Worm (Caenorhabditis elegans) whole organism, late embryonic: Measurements from ENCODE around the gene H41C03.2.

Experiments
- T23F11.4 ChIP-seq: fragments of 200-800 bp; sonication (Bioruptor generic); optimal IDR thresholded peaks from 2 replicates; lab custom pipeline; 2018; ENCODE audit warnings: mild to moderate bottlenecking, missing genetic modification characterization, missing compliant biosample characterization
- ama-1 ChIP-seq: fragments of 150-350 bp; optimal IDR thresholded peaks from 2 replicates; lab custom pipeline; 2014
- ceh-14 ChIP-seq: sonication (generic microtip); optimal IDR thresholded peaks from 2 replicates; lab custom pipeline; 2016; ENCODE audit warnings: missing genotype, missing genetic modification characterization, missing compliant biosample characterization
- ceh-18 ChIP-seq: sonication (generic microtip); optimal IDR thresholded peaks from 2 replicates; lab custom pipeline; 2016; ENCODE audit warnings: missing genetic modification characterization, missing compliant biosample characterization
- ets-4 ChIP-seq: sonication (generic microtip); optimal IDR thresholded peaks from 2 replicates; lab custom pipeline; 2016; ENCODE audit warnings: missing genetic modification characterization, missing compliant biosample characterization
- fkh-10 ChIP-seq: fragments of 150-350 bp; optimal IDR thresholded peaks from 2 replicates; lab custom pipeline; 2014; ENCODE audit warnings: missing biosample characterization, missing genetic modification reagents, missing genetic modification characterization
- hlh-15 ChIP-seq: sonication (generic microtip); optimal IDR thresholded peaks from 2 replicates; lab custom pipeline; 2016; ENCODE audit warnings: missing genetic modification characterization, missing compliant biosample characterization
- hlh-30 ChIP-seq: sonication (generic microtip); optimal IDR thresholded peaks from 2 replicates; lab custom pipeline; 2017; ENCODE audit warnings: antibody characterized with exemption, missing genetic modification characterization, missing compliant biosample characterization; ENCODE audit not compliant: insufficient read depth
- pag-3 ChIP-seq: sonication (generic microtip); optimal IDR thresholded peaks from 2 replicates; lab custom pipeline; 2016; ENCODE audit warnings: missing compliant biosample characterization, missing genetic modification characterization, borderline replicate concordance
- pqm-1 ChIP-seq: sonication (generic microtip); optimal IDR thresholded peaks from 2 replicates; lab custom pipeline; 2016; ENCODE audit warnings: missing genetic modification characterization, missing compliant biosample characterization
- ref-2 ChIP-seq: sonication (generic microtip); optimal IDR thresholded peaks from 2 replicates; lab custom pipeline; 2016; ENCODE audit warnings: missing genetic modification characterization, missing compliant biosample characterization
- sox-4 ChIP-seq: sonication (generic microtip); optimal IDR thresholded peaks from 2 replicates; lab custom pipeline; 2017; ENCODE audit warnings: mild to moderate bottlenecking, missing genetic modification characterization, inconsistent platforms, missing compliant biosample characterization
- syd-9 ChIP-seq: sonication (generic microtip); optimal IDR thresholded peaks from 2 replicates; lab custom pipeline; 2016; ENCODE audit warnings: mild to moderate bottlenecking, missing genetic modification characterization, moderate library complexity, missing compliant biosample characterization
- tbx-7 ChIP-seq: sonication (generic microtip); optimal IDR thresholded peaks from 2 replicates; lab custom pipeline; 2016; ENCODE audit warnings: missing genotype, missing genetic modification characterization, missing compliant biosample characterization

DNA sequence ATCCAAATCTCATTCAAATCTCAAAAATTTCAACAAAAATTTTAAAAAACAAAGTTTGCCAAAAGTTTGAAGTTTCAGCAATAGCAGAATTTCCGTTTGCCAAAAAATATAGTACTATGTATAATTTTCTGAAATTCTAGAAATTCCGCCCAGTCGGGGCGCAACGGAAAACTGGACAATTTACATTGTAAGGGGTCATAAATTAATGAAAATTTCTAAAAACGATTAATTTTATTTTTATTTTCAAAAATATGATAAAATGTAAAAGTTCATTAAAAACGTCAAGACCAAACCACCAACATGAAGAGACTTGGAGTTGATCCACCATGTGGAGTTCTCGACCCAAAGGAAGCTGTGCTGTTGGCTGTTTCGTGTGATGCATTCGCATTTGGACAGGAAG, 33.6 kb downstream of the H41C03.2 start, which contains the start of gene ZK1248.4:
- TF ChIP-seq ceh-18 (tag; lab: Kevin White, UChicago) (no peak), syd-9 (tag; lab: Kevin White, UChicago) (no peak), hlh-15 (tag; lab: Kevin White, UChicago) (no peak), fkh-10 (GFP tag; lab: Kevin White, UChicago) (no peak), ref-2 (tag; lab: Kevin White, UChicago) (no peak), ceh-14 (tag; lab: Kevin White, UChicago) (no peak), T23F11.4 (GFP tag; lab: Kevin White, UChicago) (no peak), pag-3 (tag; lab: Kevin White, UChicago) (no peak), sox-4 (tag; lab: Kevin White, UChicago) (no peak), tbx-7 (tag; lab: Kevin White, UChicago) (no peak), ets-4 (tag; lab: Kevin White, UChicago) (no peak), ama-1 (lab: Kevin White, UChicago) (no peak), pqm-1 (no peak), hlh-30 (tag; lab: Kevin White, UChicago) (no peak)
